Fruit fly (Drosophila melanogaster) whole organism, prepupa: ENCODE data around the gene Lamtor5.

Experiments
- CG10631 ChIP-seq: fragments of 200-800 bp; sonication (Bioruptor generic); optimal IDR thresholded peaks from 2 replicates; lab custom pipeline; 2016; ENCODE audit warnings: missing biosample characterization, missing genetic modification characterization
- CG4318 ChIP-seq: fragments of 200-800 bp; sonication (Bioruptor generic); optimal IDR thresholded peaks from 3 replicates; lab custom pipeline; 2017; ENCODE audit warnings: missing biosample characterization, mild to moderate bottlenecking, missing genetic modification characterization
- CG8319 ChIP-seq: fragments of 200-800 bp; sonication (Bioruptor generic); optimal IDR thresholded peaks from 3 replicates; lab custom pipeline; 2016; ENCODE audit warnings: missing biosample characterization, missing genetic modification characterization
- Eip78C ChIP-seq: fragments of 200-800 bp; sonication (Bioruptor generic); peaks from one replicate; lab custom pipeline; 2016; ENCODE audit warnings: missing biosample characterization, missing genetic modification characterization
- Ets96B ChIP-seq: fragments of 200-800 bp; optimal IDR thresholded peaks from 2 replicates; lab custom pipeline; 2019; ENCODE audit warnings: missing biosample characterization, mild to moderate bottlenecking, missing genetic modification characterization, moderate library complexity
- Hr39 ChIP-seq: fragments of 200-800 bp; sonication (Bioruptor generic); optimal IDR thresholded peaks from 2 replicates; lab custom pipeline; 2016; ENCODE audit warnings: missing biosample characterization, missing genetic modification characterization
- Hr4 ChIP-seq: fragments of 200-800 bp; sonication (Bioruptor generic); optimal IDR thresholded peaks from 3 replicates; lab custom pipeline; 2016; ENCODE audit warnings: missing biosample characterization, missing genetic modification characterization
- dac ChIP-seq: fragments of 200-800 bp; sonication (Bioruptor generic); optimal IDR thresholded peaks from 2 replicates; lab custom pipeline; 2017; ENCODE audit warnings: missing biosample characterization, mild to moderate bottlenecking, missing genetic modification characterization
- dsx ChIP-seq: fragments of 200-800 bp; optimal IDR thresholded peaks from 3 replicates; lab custom pipeline; 2019; ENCODE audit warnings: missing biosample characterization, mild to moderate bottlenecking, missing genetic modification characterization, moderate library complexity; ENCODE audit not compliant: poor library complexity, severe bottlenecking

DNA sequence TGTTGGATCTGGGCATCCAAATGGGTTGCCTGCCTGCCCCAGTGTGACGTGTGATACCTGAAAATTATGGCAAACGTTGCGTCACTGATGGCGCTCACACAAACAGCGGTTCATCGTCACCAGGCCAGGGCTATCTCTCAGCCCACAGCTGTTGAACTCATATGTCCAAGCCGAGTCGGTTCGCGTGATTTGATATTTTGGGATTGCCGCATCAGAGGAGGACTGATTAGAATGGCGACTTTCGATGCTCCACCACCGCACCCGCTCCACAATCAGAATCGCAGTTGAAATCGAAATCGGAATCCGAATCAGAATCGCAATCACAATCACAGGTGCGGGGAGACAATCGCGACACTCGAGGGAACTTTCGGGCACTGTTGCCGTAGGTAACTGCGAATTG is 11.0 kb downstream of the Lamtor5 start:
- TF ChIP-seq dac (GFP tag; lab: Kevin White, UChicago) (no peak), Hr39 (GFP tag; lab: Kevin White, UChicago) (no peak), CG8319 (no peak), CG10631 (GFP tag; lab: Kevin White, UChicago) (no peak), Eip78C (GFP tag; lab: Kevin White, UChicago) (no peak), dsx (GFP tag; lab: Kevin White, UChicago) (no peak), Hr4 (GFP tag; lab: Kevin White, UChicago) (no peak), Ets96B (no peak), CG4318 (GFP tag; lab: Kevin White, UChicago) (no peak)
